Worm (Caenorhabditis elegans) whole organism, dauer: Measurements from ENCODE around the gene sqv-8.

Source experiments
- unc-62 ChIP-seq: sonication (generic microtip); optimal IDR thresholded peaks from 2 replicates; lab custom pipeline; 2017; ENCODE audit warnings: missing biosample characterization, missing genetic modification reagents, missing genetic modification characterization

The sqv-8 gene

DNA sequence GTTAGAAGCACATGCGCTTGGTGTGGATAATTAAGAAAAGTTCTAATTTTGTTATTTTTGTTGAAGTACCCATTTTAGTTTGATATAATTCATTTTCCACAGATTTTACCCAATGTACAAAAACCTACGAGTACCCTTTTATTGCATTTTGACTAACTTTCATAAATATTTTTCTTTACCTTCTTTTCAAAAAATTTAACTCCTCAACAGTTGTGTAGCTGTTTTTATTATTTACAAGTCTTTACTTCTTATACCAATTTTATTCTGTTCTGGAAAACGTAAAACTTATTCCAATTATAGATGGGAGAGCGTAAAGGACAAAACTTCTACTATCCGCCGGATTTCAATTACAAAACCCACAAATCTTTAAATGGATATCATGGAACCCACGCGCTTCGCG is 2.4 kb downstream of the sqv-8 start, which contains the start of gene ZK1307.9:
Gene ZK1307.9 (plus strand): TSS at position 301 of the 400 bp plus-strand sequence.
- TF ChIP-seq unc-62, result no peak

DNA sequence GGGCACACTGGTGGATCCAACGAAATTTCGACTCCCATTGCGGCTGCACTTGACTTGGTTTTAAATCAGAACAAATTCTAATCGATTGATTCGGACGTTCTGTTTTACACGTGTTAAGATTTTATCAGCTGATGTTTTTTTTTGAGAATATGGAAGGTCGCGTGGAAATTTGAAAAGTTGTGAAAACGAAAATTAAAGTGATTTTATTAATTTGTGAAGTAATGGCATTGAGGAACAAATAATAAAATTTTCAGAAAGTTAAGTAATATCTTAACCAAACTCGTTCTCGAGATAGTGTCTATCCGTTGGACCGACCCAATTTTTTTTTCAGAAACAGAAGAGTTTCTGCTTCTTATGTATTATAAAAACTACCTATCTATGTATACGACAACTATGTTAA is 4.9 kb downstream of the sqv-8 start, which contains the start of gene ZK1307.4:
Gene ZK1307.4 (minus strand): TSS at position 101 of the 400 bp plus-strand sequence.
- TF ChIP-seq unc-62, result no peak

DNA sequence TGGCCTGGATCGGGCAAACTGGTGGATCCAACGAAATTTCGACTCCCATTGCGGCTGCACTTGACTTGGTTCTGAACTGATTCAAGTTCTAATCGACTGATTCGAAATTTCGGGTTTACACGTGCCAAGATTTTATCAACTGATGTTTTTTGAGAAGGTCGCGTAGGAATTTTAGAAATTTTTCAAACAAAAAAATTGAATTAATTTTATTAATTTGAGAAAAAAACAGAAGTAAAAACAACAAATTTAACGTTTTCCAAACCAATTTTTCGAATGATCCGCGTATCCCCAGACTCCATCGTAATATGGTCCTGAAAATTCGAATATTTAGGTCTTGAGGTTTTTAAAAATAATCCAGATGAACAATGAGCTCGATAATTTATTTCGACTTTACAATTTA is 6.1 kb downstream of the sqv-8 start, which contains the start of gene ZK1307.3:
Gene ZK1307.3 (minus strand): TSS at position 101 of the 400 bp plus-strand sequence.
- TF ChIP-seq unc-62, result no peak

DNA sequence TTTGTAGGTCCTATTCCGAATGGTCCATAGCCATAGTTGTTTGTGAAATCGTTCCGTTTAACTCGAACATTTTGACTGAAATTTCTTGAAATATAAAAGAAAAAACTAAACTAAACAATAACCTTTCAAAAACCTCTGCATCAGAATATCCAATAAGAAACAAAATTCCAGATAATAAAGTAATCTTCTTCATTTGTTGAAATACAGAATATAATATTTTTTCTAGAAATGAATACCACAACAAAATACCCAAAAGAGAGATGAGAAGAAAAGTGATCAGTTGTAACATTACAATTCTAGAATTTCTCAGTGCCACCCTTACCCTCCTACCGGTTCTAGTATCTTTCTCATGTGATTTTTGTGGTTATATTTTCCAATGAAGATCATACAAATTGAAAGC is 6.9 kb downstream of the sqv-8 start, which contains the start of gene ZK1307.2:
Gene ZK1307.2 (minus strand): TSS at position 274 of the 400 bp plus-strand sequence.
- TF ChIP-seq unc-62, result no peak

DNA sequence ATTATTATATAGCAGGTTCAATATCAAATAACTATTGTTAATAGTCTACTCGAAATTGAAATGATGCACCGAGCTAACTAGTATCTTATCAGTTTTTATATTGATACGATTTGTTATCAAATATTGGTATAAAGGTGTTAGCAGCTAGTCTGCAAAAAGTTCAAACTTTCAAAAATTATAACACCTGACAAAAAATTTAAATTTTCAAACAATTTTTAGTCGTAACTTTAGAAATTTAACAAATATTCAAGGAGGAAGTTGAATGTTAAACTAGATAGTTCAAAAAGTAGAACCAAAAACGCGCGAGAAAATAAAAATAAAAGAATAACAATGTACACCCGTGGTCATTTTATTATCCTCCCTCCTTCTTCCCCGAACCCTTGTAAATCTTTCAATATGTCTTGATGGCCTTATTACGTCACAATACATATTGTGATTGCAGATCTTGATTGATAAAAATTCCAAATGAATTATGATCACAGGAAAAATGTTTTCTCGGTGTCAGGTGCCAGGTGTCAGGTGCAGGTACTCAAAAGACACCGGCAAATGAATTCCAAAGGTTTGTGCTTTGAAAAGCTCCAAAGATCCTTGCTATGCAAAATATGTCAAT is 8.9 kb downstream of the sqv-8 start, which contains the start of gene ZK1307.1:
Gene ZK1307.1 (minus strand): TSS at position 51 of the 610 bp plus-strand sequence.
- no peak for TF ChIP-seq unc-62

DNA sequence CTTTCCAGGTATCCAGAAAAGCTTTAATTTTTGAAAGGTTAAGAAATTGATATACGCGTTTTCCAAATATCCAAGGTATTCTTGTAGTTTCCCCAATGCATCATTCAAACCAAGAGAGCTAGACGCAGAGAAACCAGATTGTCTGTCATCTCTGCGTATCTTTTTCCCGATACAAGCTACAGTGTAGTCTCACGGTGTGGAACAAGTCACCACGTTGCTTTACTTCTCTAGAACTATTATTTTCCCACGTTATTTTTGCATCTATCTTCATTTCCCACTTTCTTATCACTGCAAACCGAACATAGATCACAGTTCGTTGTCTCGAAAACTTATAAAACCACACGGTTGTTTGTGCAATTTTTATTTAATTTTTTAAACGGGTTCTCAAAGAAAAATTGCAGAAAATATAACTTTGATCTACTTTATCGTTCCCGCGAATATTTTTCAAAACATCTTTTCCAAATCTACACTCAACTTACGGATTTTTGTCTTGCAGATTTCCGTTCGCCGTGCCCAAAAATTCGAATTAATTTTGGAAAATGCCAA is 9.5 kb downstream of the sqv-8 start, which contains the start of gene gstk-1:
Gene gstk-1 (plus strand): TSS at position 496 of the 546 bp plus-strand sequence.
- no peak for TF ChIP-seq unc-62

DNA sequence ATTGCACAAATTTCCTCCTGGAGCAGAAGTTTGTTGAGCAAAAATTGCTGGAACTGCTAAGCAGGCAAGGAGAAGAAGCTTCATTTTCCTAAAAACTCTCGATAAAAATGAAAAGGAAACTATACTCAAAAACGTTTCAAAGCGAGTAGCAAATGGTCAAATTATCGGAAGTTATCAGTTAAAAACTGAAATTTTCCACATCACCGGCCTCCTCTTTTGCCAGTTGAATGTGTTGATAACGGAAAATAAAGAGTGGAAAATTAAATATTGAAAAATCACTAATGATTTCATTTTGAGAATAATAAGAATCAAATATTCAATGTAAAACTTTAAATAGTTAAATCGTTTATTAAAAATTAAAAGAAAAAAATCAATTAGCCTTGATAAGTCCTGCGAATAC is 12.1 kb downstream of the sqv-8 start, which contains the start of gene ZK1320.2:
Gene ZK1320.2 (minus strand): TSS at position 88 of the 400 bp plus-strand sequence.
- TF ChIP-seq unc-62, result no peak

DNA sequence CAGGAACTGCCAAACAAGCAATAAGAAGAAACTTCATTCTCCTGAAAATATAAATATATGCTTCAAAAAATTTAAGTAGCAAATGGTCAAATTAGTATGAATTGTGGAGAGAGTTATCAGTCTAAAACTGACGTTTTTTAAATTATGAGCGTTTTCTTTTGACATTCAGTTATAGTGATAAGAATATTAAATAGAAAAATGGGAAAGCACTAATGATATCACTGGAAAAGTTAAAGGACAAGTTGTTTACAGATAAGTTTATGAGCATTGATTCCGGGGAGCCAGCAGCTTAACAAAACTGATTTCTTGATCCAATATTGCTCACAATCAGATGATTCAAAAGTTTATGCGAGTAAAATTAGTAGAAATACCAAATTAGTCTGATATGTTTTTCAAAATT is 13.6 kb downstream of the sqv-8 start, which contains the start of gene ZK1320.3:
Gene ZK1320.3 (minus strand): TSS at position 41 of the 400 bp plus-strand sequence.
- no peak for TF ChIP-seq unc-62

DNA sequence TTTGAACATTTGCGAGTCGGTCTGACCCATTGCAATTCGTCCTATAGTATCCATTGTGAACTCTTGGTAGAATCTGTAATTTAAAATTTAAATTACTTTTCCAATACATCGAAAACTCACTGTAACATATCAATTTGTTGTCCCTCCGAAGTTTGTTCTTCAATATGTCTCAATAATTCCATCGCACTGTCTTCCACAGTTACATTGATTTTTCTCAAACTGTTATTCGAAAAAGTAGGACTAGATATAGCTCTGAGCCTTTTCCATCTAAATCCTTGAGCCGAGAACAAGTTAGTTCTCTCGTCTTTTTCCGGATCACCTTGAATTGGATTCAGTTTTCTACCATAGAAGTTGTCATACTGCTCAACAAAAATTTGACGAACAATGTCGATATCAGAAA is 15.4 kb downstream of the sqv-8 start:
- no peak for TF ChIP-seq unc-62

DNA sequence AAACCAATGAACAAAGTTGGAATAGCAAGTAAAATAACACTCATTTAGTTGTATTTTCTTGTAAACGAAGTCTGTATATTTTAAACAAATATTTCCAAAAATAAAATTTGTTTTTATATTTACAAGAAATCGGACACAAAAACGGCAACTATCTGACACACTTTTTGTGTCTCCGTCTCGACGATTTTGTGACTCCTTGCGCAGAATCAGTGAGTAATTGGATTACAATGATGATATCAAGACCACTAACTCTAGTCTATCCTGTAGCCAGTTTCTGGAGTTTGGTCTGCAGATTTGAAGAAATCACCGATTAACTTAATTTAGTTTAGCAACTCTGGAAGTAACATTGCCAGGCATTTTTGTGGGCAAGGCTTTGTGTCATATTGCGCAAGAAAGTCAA is 16.0 kb downstream of the sqv-8 start, which contains the start of gene cyp-13A10:
Gene cyp-13A10 (minus strand): TSS at position 88 of the 400 bp plus-strand sequence.
- no peak for TF ChIP-seq unc-62

DNA sequence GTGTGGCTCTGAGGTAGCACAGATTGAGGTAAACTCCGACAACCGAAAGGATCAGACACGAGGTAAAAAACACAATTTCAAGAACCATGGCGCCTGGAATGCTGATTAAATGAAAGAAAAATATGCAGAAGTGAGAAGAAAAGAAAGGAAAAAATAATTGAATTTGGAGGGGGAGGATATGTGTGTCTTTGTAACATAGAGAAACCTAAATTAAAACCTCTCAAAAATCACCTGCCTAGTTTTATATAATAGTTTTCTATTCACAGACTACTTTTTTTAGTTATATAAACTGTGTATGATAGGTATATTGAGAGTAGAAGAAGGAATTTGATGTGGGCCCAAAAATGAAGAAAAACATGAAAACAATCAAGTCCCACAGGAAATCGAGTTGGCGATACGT is 18.8 kb downstream of the sqv-8 start, which contains the start of gene ZK1320.5:
Gene ZK1320.5 (minus strand): TSS at position 101 of the 400 bp plus-strand sequence.
- no peak for TF ChIP-seq unc-62

DNA sequence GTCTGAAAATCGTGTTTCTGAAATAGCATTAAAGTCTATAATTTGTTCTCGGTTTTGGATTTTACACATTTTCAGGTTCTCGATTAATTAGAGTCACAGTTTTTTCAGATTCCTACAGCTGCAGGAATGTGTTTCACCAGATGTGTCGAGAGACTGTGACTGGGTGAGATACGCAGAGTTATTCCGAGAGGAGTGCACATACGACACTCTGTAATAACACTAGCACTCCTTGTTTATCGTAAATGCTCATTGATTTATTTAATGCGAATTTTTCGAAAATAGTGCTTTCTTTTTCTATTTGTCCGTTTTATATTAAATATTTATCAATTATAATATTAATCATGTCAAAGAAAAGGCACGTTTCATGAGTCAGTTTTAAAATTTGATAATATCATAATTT is 20.6 kb downstream of the sqv-8 start, which contains the start of gene ZK1320.11:
Gene ZK1320.11 (plus strand): TSS at position 243 of the 400 bp plus-strand sequence.
- TF ChIP-seq unc-62, result no peak

DNA sequence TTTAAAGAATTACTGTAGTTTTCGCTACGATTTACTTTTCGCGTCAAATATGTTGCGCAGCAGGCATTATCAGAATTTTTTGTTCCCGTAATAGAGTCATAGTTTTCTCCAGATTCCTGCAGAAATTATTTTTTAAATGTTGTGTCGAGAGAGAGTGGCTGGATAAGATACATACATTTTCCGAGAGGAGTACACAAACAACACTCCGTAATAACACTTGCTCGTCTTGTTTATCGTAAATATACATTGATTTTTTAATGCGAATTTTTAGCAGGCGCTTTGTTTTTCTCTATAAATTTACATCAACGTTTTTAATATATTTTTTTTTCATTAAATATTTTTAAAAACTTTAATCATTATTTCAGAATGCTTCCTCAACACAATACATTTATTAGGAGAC is 22.2 kb downstream of the sqv-8 start, which contains the start of gene taf-8:
Gene taf-8 (plus strand): TSS at position 360 of the 400 bp plus-strand sequence.
- no peak for TF ChIP-seq unc-62

DNA sequence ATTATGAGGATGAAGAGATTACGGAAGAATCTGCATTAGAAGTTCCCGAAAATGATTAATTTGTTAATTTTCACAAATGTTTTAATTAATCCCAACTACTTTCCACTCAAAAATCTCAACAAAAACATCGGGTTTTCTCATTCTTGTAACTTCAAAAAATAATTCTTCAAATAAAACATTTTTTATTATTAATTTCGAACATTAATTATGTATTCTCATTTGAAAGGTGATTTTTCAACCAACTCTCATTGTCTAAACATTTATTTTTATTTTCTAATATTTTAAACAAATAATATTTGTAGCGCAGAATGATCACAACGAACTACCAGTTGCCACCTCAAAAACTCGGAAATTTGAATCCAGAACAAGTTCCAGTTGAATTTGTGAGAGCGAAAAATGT is 24.5 kb downstream of the sqv-8 start, which contains the start of gene ZK1320.7:
Gene ZK1320.7 (plus strand): TSS at position 301 of the 400 bp plus-strand sequence.
- no peak for TF ChIP-seq unc-62

DNA sequence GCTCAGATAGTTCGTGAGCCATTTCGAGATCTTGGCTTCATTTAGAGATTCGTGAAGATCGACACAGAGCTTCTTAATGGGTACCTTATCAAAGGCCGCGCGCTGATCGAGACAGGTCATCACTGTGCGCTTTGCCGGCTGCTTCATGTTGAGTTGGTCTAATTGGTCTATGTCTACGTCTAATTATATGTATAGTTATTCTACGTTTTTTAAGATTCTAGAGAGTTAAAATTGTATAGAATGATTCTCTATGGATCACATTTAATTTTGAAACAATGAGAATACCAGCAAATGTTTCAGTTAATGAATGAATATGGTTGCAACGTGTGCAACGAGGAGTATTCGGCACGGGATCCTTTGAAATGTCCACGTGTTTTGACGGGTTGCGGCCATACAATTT is 27.9 kb downstream of the sqv-8 start, which contains the start of gene arc-1:
Gene arc-1 (plus strand): TSS at position 301 of the 400 bp plus-strand sequence.
- TF ChIP-seq unc-62, result no peak

DNA sequence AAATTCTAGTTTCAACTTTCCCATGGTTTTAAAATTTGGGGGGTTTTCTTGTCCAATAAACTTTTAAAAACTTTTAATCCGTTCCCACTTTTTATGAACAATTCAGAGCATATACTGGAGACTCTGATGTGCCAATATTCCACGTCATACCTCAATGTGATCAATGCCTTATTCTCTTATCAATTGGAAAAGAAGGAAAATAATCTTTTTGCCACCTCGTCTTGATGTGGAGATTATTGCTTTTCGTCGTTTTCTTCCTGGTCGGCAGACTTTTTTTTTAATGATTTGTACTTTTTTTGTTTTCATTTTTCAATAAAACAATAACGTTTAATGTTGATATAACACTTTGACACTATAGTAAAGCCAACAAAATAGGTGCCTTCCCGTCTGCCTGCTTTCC is 30.7 kb downstream of the sqv-8 start:
- no peak for TF ChIP-seq unc-62

DNA sequence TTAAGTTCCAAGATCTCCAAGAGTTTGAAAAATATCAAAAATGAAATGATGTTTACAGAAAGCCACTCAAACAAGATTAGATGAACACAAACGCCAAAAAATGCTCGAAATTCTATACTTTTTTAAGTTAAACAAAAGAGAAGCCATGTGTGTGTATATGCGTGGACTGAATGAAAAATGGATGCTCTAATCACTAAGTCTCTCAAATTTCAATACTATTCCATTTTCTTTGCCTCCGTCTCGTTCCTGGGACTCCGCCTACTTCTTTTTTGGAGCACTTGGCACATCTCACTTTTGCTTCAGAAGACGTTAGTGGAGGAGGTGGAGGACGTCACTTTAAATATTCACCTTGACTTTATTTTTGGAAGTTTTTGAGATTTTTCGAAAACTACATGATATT is 33.1 kb downstream of the sqv-8 start:
- TF ChIP-seq unc-62, result no peak
